Worm (Caenorhabditis elegans) whole organism, L4 larva: ENCODE data around the gene sptl-3.

Experiments used
- Y105C5A.15 ChIP-seq: fragments of 200-800 bp; sonication (Bioruptor generic); IDR thresholded peaks from 2 replicates; pipeline ENCODE4 v1.3.6; 2022; ENCODE audit warnings: missing genetic modification characterization, missing compliant biosample characterization
- Y5F2A.4 ChIP-seq: fragments of 200-800 bp; sonication (Bioruptor generic); optimal IDR thresholded peaks from 2 replicates; lab custom pipeline; 2018; ENCODE audit warnings: mild to moderate bottlenecking, missing genetic modification characterization, missing compliant biosample characterization
- aly-2 ChIP-seq: sonication (generic microtip); optimal IDR thresholded peaks from 2 replicates; lab custom pipeline; 2018; ENCODE audit warnings: missing biosample characterization, missing genetic modification characterization
- ama-1 ChIP-seq: fragments of 150-350 bp; optimal IDR thresholded peaks from 2 replicates; lab custom pipeline; 2014; ENCODE audit warnings: inconsistent platforms, mixed read lengths
- fkh-10 ChIP-seq: fragments of 150-350 bp; optimal IDR thresholded peaks from 2 replicates; lab custom pipeline; 2014; ENCODE audit warnings: missing biosample characterization, missing genetic modification reagents, missing genetic modification characterization
- fos-1 ChIP-seq: fragments of 150-350 bp; optimal IDR thresholded peaks from 2 replicates; lab custom pipeline; 2014; ENCODE audit warnings: missing biosample characterization, missing genetic modification characterization
- lsy-2 ChIP-seq, 2 experiments: fragments of 150-350 bp in 1 of 2; sonication (generic microtip) in 1 of 2; optimal IDR thresholded peaks; 2 replicates each; lab custom pipeline; 2014 to 2017; ENCODE audit warnings: missing biosample characterization in 2 of 2, missing genetic modification characterization in 2 of 2
- mxl-2 ChIP-seq: fragments of 200-800 bp; sonication (Bioruptor generic); conservative IDR thresholded peaks from 2 replicates; pipeline ENCODE4 v1.3.6; 2022; ENCODE audit warnings: missing genetic modification reagents, missing genetic modification characterization, missing compliant biosample characterization
- nhr-41 ChIP-seq: fragments of 200-800 bp; sonication (Bioruptor generic); IDR thresholded peaks from 2 replicates; pipeline ENCODE4 v1.3.6; 2022; ENCODE audit warnings: missing genetic modification reagents, missing genetic modification characterization, missing compliant biosample characterization
- skn-1 ChIP-seq: fragments of 150-350 bp; optimal IDR thresholded peaks from 2 replicates; lab custom pipeline; 2014; ENCODE audit warnings: missing biosample characterization, missing genetic modification characterization
- snpc-4 ChIP-seq: fragments of 150-350 bp; optimal IDR thresholded peaks from 2 replicates; lab custom pipeline; 2014; ENCODE audit warnings: missing biosample characterization, missing genetic modification characterization
- unc-62 ChIP-seq, 3 experiments: fragments of 150-350 bp in 1 of 3; sonication (generic microtip); optimal IDR thresholded peaks in 2 of 3; peaks in 1 of 3; 1 replicate in 1 of 3; 2 replicates in 2 of 3; lab custom pipeline; 2014 to 2017; ENCODE audit warnings: missing biosample characterization in 3 of 3, missing genetic modification characterization in 3 of 3, missing genetic modification reagents in 3 of 3, missing genotype in 1 of 3
- zip-2 ChIP-seq: fragments of 150-350 bp; optimal IDR thresholded peaks from 2 replicates; lab custom pipeline; 2014; ENCODE audit warnings: missing biosample characterization, missing genetic modification characterization

ce11 chrV:13892457-13893375 is at the start of gene sptl-3:
- TF ChIP-seq mxl-2 (GFP tag; lab: Robert Waterston, UW) (no peak), lsy-2 (tag; optimal IDR thresholded peaks at IDR 0.05; lab: Kevin White, UChicago) (peak in 1 of 2 experiments; percentile 34), skn-1 (no peak), Y105C5A.15 (no peak), zip-2 (tag; lab: Kevin White, UChicago) (no peak), fos-1 (tag; lab: Kevin White, UChicago) (no peak), fkh-10 (GFP tag; lab: Kevin White, UChicago) (no peak), ama-1 (lab: Kevin White, UChicago) (no peak), aly-2 (no peak), nhr-41 (GFP tag; lab: Robert Waterston, UW) (no peak), unc-62 (GFP tag; optimal IDR thresholded peaks at IDR 0.05 in 1 of 2; lab: Kevin White, UChicago) (peak in 1 of 2 experiments; percentile 11), unc-62 (tag; optimal IDR thresholded peaks at IDR 0.05; lab: Kevin White, UChicago) (peak; percentile 13), Y5F2A.4 (no peak), snpc-4 (tag; lab: Kevin White, UChicago) (no peak)
